Fruit fly (Drosophila melanogaster) whole organism, embryonic: ENCODE measurements around the gene Capr.

Source experiments
- CG4730 ChIP-seq: fragments of 200-800 bp; sonication (Bioruptor generic); IDR thresholded peaks from 2 replicates; pipeline ENCODE4 v1.3.6; 2022; ENCODE audit warnings: missing biosample characterization, missing genetic modification characterization
- CG6813 ChIP-seq: fragments of 200-800 bp; sonication (Bioruptor generic); optimal IDR thresholded peaks from 2 replicates; lab custom pipeline; 2017; ENCODE audit warnings: missing biosample characterization, missing genetic modification characterization, mild to moderate bottlenecking, moderate library complexity, missing genetic modification reagents
- CG7357 ChIP-seq: fragments of 200-800 bp; sonication (Bioruptor generic); IDR thresholded peaks from 3 replicates; pipeline ENCODE4 v1.3.6; 2022; ENCODE audit warnings: missing biosample characterization, missing genetic modification characterization
- CG7987 ChIP-seq: fragments of 200-800 bp; sonication (Bioruptor generic); optimal IDR thresholded peaks from 2 replicates; lab custom pipeline; 2018; ENCODE audit warnings: missing biosample characterization, mild to moderate bottlenecking, missing genetic modification characterization, moderate library complexity
- chif ChIP-seq, 2 experiments: fragments of 200-800 bp; sonication (Bioruptor generic); optimal IDR thresholded peaks; 3 replicates each; lab custom pipeline; 2016; ENCODE audit warnings: missing biosample characterization in 2 of 2, missing genetic modification characterization in 2 of 2
- gsb-n ChIP-seq: fragments of 200-800 bp; sonication (Bioruptor generic); optimal IDR thresholded peaks from 3 replicates; lab custom pipeline; 2018; ENCODE audit warnings: missing biosample characterization, mild to moderate bottlenecking, missing genetic modification characterization
- phol ChIP-seq: fragments of 200-800 bp; sonication (Bioruptor generic); optimal IDR thresholded peaks from 3 replicates; lab custom pipeline; 2018; ENCODE audit warnings: missing biosample characterization, mild to moderate bottlenecking, missing genetic modification characterization, moderate library complexity
- ranshi ChIP-seq: fragments of 200-800 bp; sonication (Bioruptor generic); IDR thresholded peaks from 2 replicates; pipeline ENCODE4 v1.3.6; 2022; ENCODE audit warnings: missing biosample characterization, missing genetic modification characterization
- tgo ChIP-seq: fragments of 200-800 bp; sonication (Bioruptor generic); IDR thresholded peaks from 3 replicates; pipeline ENCODE4 v1.3.6; 2022; ENCODE audit warnings: missing biosample characterization, missing genetic modification characterization
- zfh2 ChIP-seq: fragments of 200-800 bp; sonication (Bioruptor generic); optimal IDR thresholded peaks from 2 replicates; lab custom pipeline; 2016; ENCODE audit warnings: missing biosample characterization, missing genetic modification characterization

DNA sequence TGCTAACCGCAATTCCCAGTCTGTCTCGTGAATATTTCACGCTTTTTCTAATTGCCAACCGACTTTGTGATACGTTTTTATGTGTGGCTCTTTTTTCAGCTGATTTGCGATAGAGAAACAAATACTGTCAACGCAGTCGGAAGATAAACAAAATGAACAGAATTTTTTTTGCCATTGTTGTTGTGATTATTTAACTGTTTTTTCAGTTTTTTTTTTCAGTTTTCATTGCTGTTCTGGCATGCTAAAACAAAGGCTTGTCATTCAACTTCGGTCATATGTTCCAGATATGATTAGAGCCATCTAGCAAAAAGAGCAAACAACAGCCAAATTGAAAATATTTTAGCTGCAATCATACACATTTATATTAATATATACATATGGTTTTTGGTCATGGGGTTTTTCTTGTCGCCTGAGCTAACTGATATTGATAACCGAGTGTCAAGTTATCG, 40.9 kb downstream of the Capr start:
- TF ChIP-seq CG7357 (GFP tag; lab: Robert Waterston, UW) (no peak), CG6813 (GFP tag; lab: Kevin White, UChicago) (no peak), zfh2 (GFP tag; lab: Kevin White, UChicago) (no peak), CG4730 (GFP tag; lab: Robert Waterston, UW) (no peak), tgo (GFP tag; lab: Robert Waterston, UW) (no peak), phol (tag; lab: Kevin White, UChicago) (no peak), CG7987 (GFP tag; lab: Kevin White, UChicago) (no peak), gsb-n (tag; lab: Kevin White, UChicago) (no peak), chif (GFP tag; optimal IDR thresholded peaks at IDR 0.05; lab: Kevin White, UChicago) (no peak), ranshi (GFP tag; lab: Robert Waterston, UW) (no peak)
